Worm (Caenorhabditis elegans): ENCODE data around the gene Y42A5A.1.

DNA sequence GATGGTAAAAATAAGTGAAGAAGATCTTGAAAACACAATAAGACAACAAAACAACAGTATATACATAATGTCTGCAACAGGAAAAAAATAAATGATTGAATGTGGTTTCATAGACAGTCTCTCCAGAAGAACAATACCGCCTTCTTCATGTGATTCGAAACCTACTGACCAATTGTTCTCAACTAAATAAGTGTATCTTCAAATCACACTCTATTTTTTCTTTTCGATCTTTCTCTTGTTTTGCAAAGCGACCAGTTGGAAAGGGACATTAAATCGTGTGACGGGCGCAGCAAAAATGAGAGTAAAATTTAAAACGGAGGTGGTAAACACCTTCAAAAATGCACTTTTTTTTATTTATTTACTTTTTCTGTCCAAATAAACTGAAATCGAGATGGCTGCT, 25.9 kb upstream of the Y42A5A.1 start:
- TF ChIP-seq lir-1 (GFP tag; conservative IDR thresholded peaks at IDR 0.05) (no peak), mes-4 (tag; optimal IDR thresholded peaks at IDR 0.05) (no peak), bed-1 (GFP tag; IDR thresholded peaks at IDR 0.05) (no peak)

Data from whole organism, young adult.